Worm (Caenorhabditis elegans) whole organism, L3 larva: ENCODE measurements around the gene cnc-11.

ENCODE experiments used
- aly-2 ChIP-seq: fragments of 150-350 bp; optimal IDR thresholded peaks from 2 replicates; lab custom pipeline; 2014; ENCODE audit warnings: missing biosample characterization, missing genetic modification characterization
- ceh-28 ChIP-seq: fragments of 150-350 bp; optimal IDR thresholded peaks from 2 replicates; lab custom pipeline; 2014; ENCODE audit warnings: missing biosample characterization, missing genetic modification reagents, missing genetic modification characterization
- egl-27 ChIP-seq: sonication (generic microtip); optimal IDR thresholded peaks from 4 replicates; lab custom pipeline; 2017; ENCODE audit warnings: missing biosample characterization, missing genetic modification reagents, missing genetic modification characterization
- egl-5 ChIP-seq: fragments of 150-350 bp; optimal IDR thresholded peaks from 2 replicates; lab custom pipeline; 2017; ENCODE audit warnings: missing biosample characterization, missing genetic modification reagents, missing genetic modification characterization, inconsistent platforms
- fos-1 ChIP-seq: fragments of 150-350 bp; optimal IDR thresholded peaks from 2 replicates; lab custom pipeline; 2014; ENCODE audit warnings: missing biosample characterization, missing genetic modification characterization
- nfya-1 ChIP-seq: sonication (generic microtip); optimal IDR thresholded peaks from 2 replicates; lab custom pipeline; 2017; ENCODE audit warnings: missing genetic modification characterization, mild to moderate bottlenecking, missing compliant biosample characterization, antibody characterized with exemption, moderate library complexity; ENCODE audit not compliant: insufficient read depth
- nhr-12 ChIP-seq: fragments of 150-350 bp; optimal IDR thresholded peaks from 2 replicates; lab custom pipeline; 2014; ENCODE audit warnings: missing biosample characterization, missing genetic modification characterization
- nhr-77 ChIP-seq: fragments of 150-350 bp; optimal IDR thresholded peaks from 2 replicates; lab custom pipeline; 2014; ENCODE audit warnings: missing biosample characterization, missing genetic modification characterization
- zag-1 ChIP-seq: fragments of 150-350 bp; optimal IDR thresholded peaks from 2 replicates; lab custom pipeline; 2014; ENCODE audit warnings: missing biosample characterization, missing genetic modification characterization
- ztf-4 ChIP-seq: fragments of 150-350 bp; optimal IDR thresholded peaks from 2 replicates; lab custom pipeline; 2014; ENCODE audit warnings: missing biosample characterization, missing genetic modification characterization

ce11 chrV:1410727-1411126, 31.4 kb upstream of the cnc-11 start:
- TF ChIP-seq ceh-28: no peak
- TF ChIP-seq zag-1 (tag; lab: Kevin White, UChicago): no peak
- TF ChIP-seq ztf-4 (tag; lab: Kevin White, UChicago): no peak
- TF ChIP-seq aly-2 (tag; lab: Kevin White, UChicago): no peak
- TF ChIP-seq nfya-1: no peak
- no peak for TF ChIP-seq egl-5
- TF ChIP-seq nhr-12: no peak
- TF ChIP-seq fos-1: no peak
- TF ChIP-seq nhr-77: no peak
- TF ChIP-seq egl-27 (tag; lab: Kevin White, UChicago): no peak
